Fruit fly (Drosophila melanogaster): ENCODE data around the gene CG42558.

- TF ChIP-seq CG8478 (optimal IDR thresholded peaks at IDR 0.05), result no peak
- no peak for TF ChIP-seq CTCF (optimal IDR thresholded peaks at IDR 0.05)
These were observed 48.4 kb downstream of the CG42558 start for dm6 chr3R:29981479-29981878.
